Worm (Caenorhabditis elegans) whole organism, mixed stage, embryonic: Measurements from ENCODE around the gene B0281.3.

Source experiments
- ceh-39 ChIP-seq: fragments of 150-350 bp; optimal IDR thresholded peaks from 2 replicates; lab custom pipeline; 2014; ENCODE audit warnings: missing biosample characterization, missing genetic modification characterization
- ceh-43 ChIP-seq: fragments of 200-800 bp; sonication (Bioruptor generic); optimal IDR thresholded peaks from 2 replicates; lab custom pipeline; 2018; ENCODE audit warnings: mild to moderate bottlenecking, missing genetic modification characterization, moderate library complexity, missing compliant biosample characterization
- ceh-83 ChIP-seq: fragments of 200-800 bp; sonication (Bioruptor generic); optimal IDR thresholded peaks from 2 replicates; lab custom pipeline; 2018; ENCODE audit warnings: mild to moderate bottlenecking, missing genetic modification characterization, missing compliant biosample characterization
- ces-1 ChIP-seq: fragments of 150-350 bp; optimal IDR thresholded peaks from 2 replicates; lab custom pipeline; 2014; ENCODE audit warnings: missing biosample characterization, missing genetic modification reagents, missing genetic modification characterization
- drap-1 ChIP-seq: fragments of 200-800 bp; sonication (Bioruptor generic); optimal IDR thresholded peaks from 3 replicates; lab custom pipeline; 2018; ENCODE audit warnings: mild to moderate bottlenecking, missing genetic modification characterization, missing compliant biosample characterization
- elt-3 ChIP-seq: fragments of 150-350 bp; optimal IDR thresholded peaks from 2 replicates; lab custom pipeline; 2014; ENCODE audit warnings: missing biosample characterization, missing genetic modification characterization
- flh-1 ChIP-seq: fragments of 200-800 bp; sonication (Bioruptor generic); optimal IDR thresholded peaks from 2 replicates; lab custom pipeline; 2018; ENCODE audit warnings: mild to moderate bottlenecking, missing genetic modification characterization, moderate library complexity, missing compliant biosample characterization
- hlh-1 ChIP-seq: fragments of 150-350 bp; optimal IDR thresholded peaks from 2 replicates; lab custom pipeline; 2014; ENCODE audit warnings: missing biosample characterization, missing genetic modification reagents, missing genetic modification characterization
- lin-13 ChIP-seq: fragments of 150-350 bp; optimal IDR thresholded peaks from 2 replicates; lab custom pipeline; 2014; ENCODE audit warnings: missing biosample characterization, missing genetic modification characterization
- lsy-2 ChIP-seq: fragments of 150-350 bp; optimal IDR thresholded peaks from 2 replicates; lab custom pipeline; 2014; ENCODE audit warnings: missing biosample characterization, missing genetic modification characterization
- mab-5 ChIP-seq: fragments of 150-350 bp; optimal IDR thresholded peaks from 2 replicates; lab custom pipeline; 2014; ENCODE audit warnings: missing biosample characterization, missing genetic modification characterization
- mep-1 ChIP-seq: fragments of 150-350 bp; optimal IDR thresholded peaks from 2 replicates; lab custom pipeline; 2017; ENCODE audit warnings: missing biosample characterization, missing genetic modification reagents, missing genetic modification characterization, inconsistent platforms
- mls-2 ChIP-seq: sonication (generic microtip); optimal IDR thresholded peaks from 2 replicates; lab custom pipeline; 2016; ENCODE audit warnings: mild to moderate bottlenecking, missing genetic modification characterization, moderate library complexity, missing compliant biosample characterization
- nhr-12 ChIP-seq: fragments of 150-350 bp; optimal IDR thresholded peaks from 2 replicates; lab custom pipeline; 2014; ENCODE audit warnings: missing biosample characterization, missing genetic modification characterization
- nhr-2 ChIP-seq: fragments of 150-350 bp; optimal IDR thresholded peaks from 2 replicates; lab custom pipeline; 2014; ENCODE audit warnings: missing biosample characterization, missing genetic modification characterization
- nhr-237 ChIP-seq: fragments of 150-350 bp; optimal IDR thresholded peaks from 2 replicates; lab custom pipeline; 2014; ENCODE audit warnings: missing biosample characterization, missing genetic modification characterization
- nhr-28 ChIP-seq: fragments of 150-350 bp; optimal IDR thresholded peaks from 2 replicates; lab custom pipeline; 2014; ENCODE audit warnings: missing biosample characterization, missing genetic modification characterization
- nhr-76 ChIP-seq: sonication (generic microtip); optimal IDR thresholded peaks from 2 replicates; lab custom pipeline; 2017; ENCODE audit warnings: missing biosample characterization, missing genetic modification characterization
- pha-4 ChIP-seq: fragments of 150-350 bp; optimal IDR thresholded peaks from 2 replicates; lab custom pipeline; 2018; ENCODE audit warnings: missing biosample characterization, missing genetic modification reagents, missing genetic modification characterization
- sem-2 ChIP-seq: fragments of 200-800 bp; sonication (Bioruptor generic); optimal IDR thresholded peaks from 2 replicates; lab custom pipeline; 2018; ENCODE audit warnings: mild to moderate bottlenecking, missing genetic modification characterization, missing compliant biosample characterization
- snpc-4 ChIP-seq: fragments of 150-350 bp; optimal IDR thresholded peaks from 2 replicates; lab custom pipeline; 2014; ENCODE audit warnings: missing biosample characterization, missing genetic modification characterization
- sptf-1 ChIP-seq: sonication (generic microtip); optimal IDR thresholded peaks from 2 replicates; lab custom pipeline; 2017; ENCODE audit warnings: mild to moderate bottlenecking, missing genetic modification characterization, moderate library complexity, missing compliant biosample characterization
- tbx-8 ChIP-seq: fragments of 200-800 bp; sonication (Bioruptor generic); optimal IDR thresholded peaks from 2 replicates; lab custom pipeline; 2018; ENCODE audit warnings: mild to moderate bottlenecking, missing genetic modification characterization, moderate library complexity, missing compliant biosample characterization
- unc-120 ChIP-seq: sonication (generic microtip); optimal IDR thresholded peaks from 2 replicates; lab custom pipeline; 2017; ENCODE audit warnings: missing genetic modification characterization, missing compliant biosample characterization; ENCODE audit not compliant: poor library complexity, severe bottlenecking
- unc-39 ChIP-seq: fragments of 150-350 bp; optimal IDR thresholded peaks from 2 replicates; lab custom pipeline; 2014; ENCODE audit warnings: missing biosample characterization, missing genetic modification characterization
- unc-62 ChIP-seq: fragments of 150-350 bp; optimal IDR thresholded peaks from 2 replicates; lab custom pipeline; 2014; ENCODE audit warnings: missing biosample characterization, missing genetic modification reagents, missing genetic modification characterization
- zip-8 ChIP-seq: fragments of 150-350 bp; optimal IDR thresholded peaks from 2 replicates; lab custom pipeline; 2014; ENCODE audit warnings: missing biosample characterization, missing genetic modification characterization
- ztf-11 ChIP-seq: fragments of 150-350 bp; optimal IDR thresholded peaks from 2 replicates; lab custom pipeline; 2014; ENCODE audit warnings: missing biosample characterization, missing genetic modification characterization

The B0281.3 gene

ce11 chrII:2312747-2313146 lies 5.9 kb downstream of the B0281.3 start, which contains the start of the genes trim-21 and B0281.1:
trim-21 (minus strand) TSS chrII:2312847.
B0281.1 (plus strand) TSS chrII:2313067.
- no peak for TF ChIP-seq zip-8 (tag; lab: Kevin White, UChicago)
- no peak for TF ChIP-seq lsy-2 (tag; lab: Kevin White, UChicago)
- TF ChIP-seq hlh-1 (tag; lab: Kevin White, UChicago): no peak
- no peak for TF ChIP-seq nhr-28 (tag; lab: Kevin White, UChicago)
- no peak for TF ChIP-seq lin-13 (tag; lab: Kevin White, UChicago)
- TF ChIP-seq tbx-8 (GFP tag; lab: Kevin White, UChicago): no peak

- TF ChIP-seq unc-120 (no peak), elt-3 (tag; lab: Kevin White, UChicago) (no peak), ztf-11 (tag; lab: Kevin White, UChicago) (no peak), ces-1 (GFP tag; lab: Kevin White, UChicago) (no peak)
Measured at ce11 chrII:2317883-2318357, 11.1 kb downstream of the B0281.3 start, which contains the start of the genes ZK1240.5 and ZK1240.9. ZK1240.5 (minus strand) TSS chrII:2317933. ZK1240.9 (plus strand) TSS chrII:2318189.

- TF ChIP-seq nhr-2 (tag; lab: Kevin White, UChicago): no peak
- TF ChIP-seq mab-5 (tag; lab: Kevin White, UChicago): no peak
- TF ChIP-seq nhr-12 (tag; lab: Kevin White, UChicago): no peak
- TF ChIP-seq ceh-83 (GFP tag; lab: Kevin White, UChicago): no peak
- no peak for TF ChIP-seq nhr-76
Measured at ce11 chrII:2320097-2320496, 13.3 kb downstream of the B0281.3 start, which contains the start of gene ZK1240.3. ZK1240.3 (plus strand) TSS chrII:2320334.

- TF ChIP-seq hlh-1 (tag; lab: Kevin White, UChicago) (no peak), snpc-4 (no peak), nhr-12 (tag; lab: Kevin White, UChicago) (no peak), ces-1 (GFP tag; lab: Kevin White, UChicago) (no peak), sem-2 (GFP tag; lab: Kevin White, UChicago) (no peak), ceh-39 (tag; lab: Kevin White, UChicago) (no peak), mls-2 (tag; lab: Kevin White, UChicago) (no peak), ceh-83 (GFP tag; lab: Kevin White, UChicago) (no peak), mep-1 (tag; lab: Kevin White, UChicago) (no peak), unc-62 (no peak), drap-1 (GFP tag; lab: Kevin White, UChicago) (no peak), nhr-237 (tag; lab: Kevin White, UChicago) (no peak), sptf-1 (tag; lab: Kevin White, UChicago) (no peak), mab-5 (tag; lab: Kevin White, UChicago) (no peak), pha-4 (tag; lab: Kevin White, UChicago) (no peak), ceh-43 (no peak), lsy-2 (tag; lab: Kevin White, UChicago) (no peak), unc-39 (tag; lab: Kevin White, UChicago) (no peak), flh-1 (GFP tag; lab: Kevin White, UChicago) (no peak)
- TF ChIP-seq, all 35 proteins: peak for 0
Measured at ce11 chrII:2322857-2323518, 16.1 kb downstream of the B0281.3 start, which contains the start of the genes ZK1240.6 and ZK1240.2. ZK1240.6 (minus strand) TSS chrII:2322907. ZK1240.2 (plus strand) TSS chrII:2323376.

- TF ChIP-seq flh-1 (GFP tag; lab: Kevin White, UChicago): no peak
- no peak for TF ChIP-seq hlh-1 (tag; lab: Kevin White, UChicago)
- TF ChIP-seq nhr-28 (tag; lab: Kevin White, UChicago): no peak
- TF ChIP-seq sptf-1 (tag; lab: Kevin White, UChicago): no peak
- TF ChIP-seq mls-2 (tag; lab: Kevin White, UChicago): no peak
- TF ChIP-seq elt-3 (tag; lab: Kevin White, UChicago): no peak
- no peak for TF ChIP-seq ces-1 (GFP tag; lab: Kevin White, UChicago)
- TF ChIP-seq mab-5 (tag; lab: Kevin White, UChicago): no peak
- no peak for TF ChIP-seq unc-39 (tag; lab: Kevin White, UChicago)
- TF ChIP-seq nhr-237 (tag; lab: Kevin White, UChicago): no peak
- TF ChIP-seq, all 35 proteins: peak for 0
Measured at ce11 chrII:2324956-2325355, 18.1 kb downstream of the B0281.3 start, which contains the start of gene ZK1240.11. ZK1240.11 (plus strand) TSS chrII:2325256.
